Worm (Caenorhabditis elegans) whole organism, L3 larva: ENCODE results near the gene Y37H2A.18.

ENCODE experiments used
- R02D3.7 ChIP-seq: fragments of 150-350 bp; optimal IDR thresholded peaks from 2 replicates; lab custom pipeline; 2014; ENCODE audit warnings: missing biosample characterization, missing genetic modification characterization
- unc-39 ChIP-seq: sonication (generic microtip); optimal IDR thresholded peaks from 4 replicates; lab custom pipeline; 2017; ENCODE audit warnings: missing biosample characterization, missing genetic modification characterization

Gene Y37H2A.18

ce11 chrV:18081857-18082256 is 51.2 kb downstream of the Y37H2A.18 start, which contains the start of gene nova-1:
nova-1 (minus strand) TSS chrV:18081957.
- TF ChIP-seq unc-39 (tag; lab: Kevin White, UChicago) = no peak
- TF ChIP-seq R02D3.7 (tag; lab: Kevin White, UChicago) = no peak
